Fruit fly (Drosophila melanogaster) whole organism, embryonic: ENCODE measurements around the gene Scox.

ENCODE experiments used
- Atf3 ChIP-seq: fragments of 200-800 bp; sonication (Bioruptor generic); optimal IDR thresholded peaks from 3 replicates; lab custom pipeline; 2016; ENCODE audit warnings: missing biosample characterization, missing genetic modification characterization
- Blimp-1 ChIP-seq: fragments of 200-800 bp; sonication (Bioruptor generic); optimal IDR thresholded peaks from 3 replicates; lab custom pipeline; 2018; ENCODE audit warnings: missing biosample characterization, missing genetic modification characterization, mild to moderate bottlenecking, moderate library complexity, missing genetic modification reagents
- BtbVII ChIP-seq: fragments of 200-800 bp; sonication (Bioruptor generic); optimal IDR thresholded peaks from 3 replicates; lab custom pipeline; 2017; ENCODE audit warnings: missing biosample characterization, mild to moderate bottlenecking, missing genetic modification characterization
- C15 ChIP-seq: fragments of 200-800 bp; sonication (Bioruptor generic); IDR thresholded peaks from 3 replicates; pipeline ENCODE4 v1.3.6; 2022; ENCODE audit warnings: missing biosample characterization, missing genetic modification characterization
- CG10543 ChIP-seq: fragments of 200-800 bp; sonication (Bioruptor generic); optimal IDR thresholded peaks from 3 replicates; lab custom pipeline; 2017; ENCODE audit warnings: missing biosample characterization, mild to moderate bottlenecking, missing genetic modification characterization, moderate library complexity
- CG10654 ChIP-seq: fragments of 200-800 bp; sonication (Bioruptor generic); optimal IDR thresholded peaks from 2 replicates; lab custom pipeline; 2016; ENCODE audit warnings: missing biosample characterization, missing genetic modification characterization
- CG11696 ChIP-seq: fragments of 200-800 bp; sonication (Bioruptor generic); IDR thresholded peaks from 2 replicates; pipeline ENCODE4 v1.3.6; 2022; ENCODE audit warnings: missing biosample characterization, missing genetic modification characterization
- CG15269 ChIP-seq: fragments of 200-800 bp; sonication (Bioruptor generic); optimal IDR thresholded peaks from 2 replicates; lab custom pipeline; 2018; ENCODE audit warnings: missing biosample characterization, mild to moderate bottlenecking, missing genetic modification characterization, moderate library complexity
- CG1529 ChIP-seq: fragments of 200-800 bp; sonication (Bioruptor generic); optimal IDR thresholded peaks from 3 replicates; lab custom pipeline; 2018; ENCODE audit warnings: missing biosample characterization, missing genetic modification characterization
- CG15696 ChIP-seq: fragments of 200-800 bp; sonication (Bioruptor generic); optimal IDR thresholded peaks from 2 replicates; lab custom pipeline; 2019; ENCODE audit warnings: missing biosample characterization, mild to moderate bottlenecking, missing genetic modification characterization, moderate library complexity
- CG16815 ChIP-seq: fragments of 200-800 bp; sonication (Bioruptor generic); optimal IDR thresholded peaks from 3 replicates; lab custom pipeline; 2017; ENCODE audit warnings: missing biosample characterization, mild to moderate bottlenecking, missing genetic modification characterization
- CG17328 ChIP-seq: fragments of 200-800 bp; sonication (Bioruptor generic); IDR thresholded peaks from 2 replicates; pipeline ENCODE4 v1.3.6; 2022; ENCODE audit warnings: missing biosample characterization, missing genetic modification characterization
- CG17385 ChIP-seq: fragments of 200-800 bp; sonication (Bioruptor generic); optimal IDR thresholded peaks from 3 replicates; lab custom pipeline; 2018; ENCODE audit warnings: missing biosample characterization, mild to moderate bottlenecking, missing genetic modification characterization
- CG2202 ChIP-seq: fragments of 200-800 bp; sonication (Bioruptor generic); optimal IDR thresholded peaks from 2 replicates; lab custom pipeline; 2018; ENCODE audit warnings: missing biosample characterization, mild to moderate bottlenecking, missing genetic modification characterization
- CG2875 ChIP-seq: fragments of 200-800 bp; sonication (Bioruptor generic); optimal IDR thresholded peaks from 2 replicates; lab custom pipeline; 2017; ENCODE audit warnings: missing biosample characterization, mild to moderate bottlenecking, missing genetic modification characterization, missing genetic modification reagents
- CG31388 ChIP-seq: fragments of 200-800 bp; sonication (Bioruptor generic); optimal IDR thresholded peaks from 2 replicates; lab custom pipeline; 2016; ENCODE audit warnings: missing biosample characterization, missing genetic modification characterization
- CG3407 ChIP-seq: fragments of 200-800 bp; sonication (Bioruptor generic); optimal IDR thresholded peaks from 2 replicates; lab custom pipeline; 2018; ENCODE audit warnings: missing biosample characterization, mild to moderate bottlenecking, missing genetic modification characterization
- CG4328 ChIP-seq: fragments of 200-800 bp; sonication (Bioruptor generic); optimal IDR thresholded peaks from 3 replicates; lab custom pipeline; 2017; ENCODE audit warnings: missing biosample characterization, missing genetic modification reagents, missing genetic modification characterization
- CG4730 ChIP-seq: fragments of 200-800 bp; sonication (Bioruptor generic); IDR thresholded peaks from 2 replicates; pipeline ENCODE4 v1.3.6; 2022; ENCODE audit warnings: missing biosample characterization, missing genetic modification characterization
- CG4820 ChIP-seq: fragments of 200-800 bp; sonication (Bioruptor generic); optimal IDR thresholded peaks from 3 replicates; lab custom pipeline; 2016; ENCODE audit warnings: missing biosample characterization, missing genetic modification characterization
- CG5245 ChIP-seq: fragments of 200-800 bp; sonication (Bioruptor generic); optimal IDR thresholded peaks from 3 replicates; lab custom pipeline; 2016; ENCODE audit warnings: missing biosample characterization, missing genetic modification characterization
- CG6683 ChIP-seq: fragments of 200-800 bp; sonication (Bioruptor generic); optimal IDR thresholded peaks from 2 replicates; lab custom pipeline; 2017; ENCODE audit warnings: missing biosample characterization, mild to moderate bottlenecking, missing genetic modification characterization, missing genetic modification reagents
- CoRest ChIP-seq: fragments of 200-800 bp; sonication (Bioruptor generic); optimal IDR thresholded peaks from 3 replicates; lab custom pipeline; 2018; ENCODE audit warnings: missing biosample characterization, mild to moderate bottlenecking, missing genetic modification characterization, moderate library complexity
- Doc3 ChIP-seq: fragments of 200-800 bp; sonication (Bioruptor generic); IDR thresholded peaks from 3 replicates; pipeline ENCODE4 v1.3.6; 2022; ENCODE audit warnings: missing biosample characterization, missing genetic modification characterization; ENCODE audit not compliant: partially characterized antibody
- GATAe ChIP-seq: fragments of 200-800 bp; sonication (Bioruptor generic); conservative IDR thresholded peaks from 2 replicates; pipeline ENCODE4 v1.3.6; 2022; ENCODE audit warnings: missing biosample characterization, missing genetic modification characterization
- Hmr ChIP-seq: fragments of 200-800 bp; sonication (Bioruptor generic); optimal IDR thresholded peaks from 3 replicates; lab custom pipeline; 2017; ENCODE audit warnings: mild to moderate bottlenecking, missing biosample characterization, missing genetic modification reagents, missing genetic modification characterization
- Hr78 ChIP-seq, 2 experiments: fragments of 200-800 bp in 1 of 2; fragments of >200 bp in 1 of 2; sonication (Bioruptor generic) in 1 of 2; optimal IDR thresholded peaks; 2 replicates each; lab custom pipeline; 2017 to 2019; ENCODE audit warnings: missing biosample characterization in 2 of 2, missing genetic modification characterization in 2 of 2, mild to moderate bottlenecking in 1 of 2, moderate library complexity in 1 of 2
- Side ChIP-seq: fragments of 200-800 bp; sonication (Bioruptor generic); optimal IDR thresholded peaks from 2 replicates; lab custom pipeline; 2016; ENCODE audit warnings: missing biosample characterization, missing genetic modification characterization
- ap ChIP-seq: fragments of 200-800 bp; sonication (Bioruptor generic); IDR thresholded peaks from 2 replicates; pipeline ENCODE4 v1.3.6; 2022; ENCODE audit warnings: missing biosample characterization, missing genetic modification characterization
- ara ChIP-seq: fragments of 200-800 bp; sonication (Bioruptor generic); IDR thresholded peaks from 2 replicates; pipeline ENCODE4 v1.3.6; 2022; ENCODE audit warnings: missing biosample characterization, missing genetic modification characterization
- bab2 ChIP-seq: fragments of 200-800 bp; sonication (Bioruptor generic); optimal IDR thresholded peaks from 2 replicates; lab custom pipeline; 2016; ENCODE audit warnings: missing biosample characterization, missing genetic modification characterization
- bsh ChIP-seq, 2 experiments: fragments of 200-800 bp; sonication (Bioruptor generic); optimal IDR thresholded peaks; 2 replicates each; lab custom pipeline; 2017 to 2018; ENCODE audit warnings: mild to moderate bottlenecking in 2 of 2, missing biosample characterization in 2 of 2, missing genetic modification characterization in 2 of 2, moderate library complexity in 1 of 2
- caup ChIP-seq: fragments of 200-800 bp; sonication (Bioruptor generic); optimal IDR thresholded peaks from 3 replicates; lab custom pipeline; 2017; ENCODE audit warnings: missing biosample characterization, mild to moderate bottlenecking, missing genetic modification characterization, moderate library complexity; ENCODE audit not compliant: severe bottlenecking
- chm ChIP-seq: fragments of 200-800 bp; sonication (Bioruptor generic); IDR thresholded peaks from 2 replicates; pipeline ENCODE4 v1.3.6; 2022; ENCODE audit warnings: missing biosample characterization, missing genetic modification characterization
- dimm ChIP-seq: fragments of 200-800 bp; sonication (Bioruptor generic); IDR thresholded peaks from 2 replicates; pipeline ENCODE4 v1.3.6; 2022; ENCODE audit warnings: missing biosample characterization, missing genetic modification characterization
- disco-r ChIP-seq: fragments of 200-800 bp; sonication (Bioruptor generic); optimal IDR thresholded peaks from 2 replicates; lab custom pipeline; 2016; ENCODE audit warnings: missing biosample characterization, missing genetic modification characterization
- fd96Cb ChIP-seq: fragments of 200-800 bp; sonication (Bioruptor generic); optimal IDR thresholded peaks from 2 replicates; lab custom pipeline; 2018; ENCODE audit warnings: missing biosample characterization, mild to moderate bottlenecking, missing genetic modification characterization, moderate library complexity
- gcm ChIP-seq: fragments of 200-800 bp; sonication (Bioruptor generic); optimal IDR thresholded peaks from 2 replicates; lab custom pipeline; 2019; ENCODE audit warnings: missing biosample characterization, mild to moderate bottlenecking, missing genetic modification characterization, moderate library complexity
- knrl ChIP-seq: fragments of 200-800 bp; sonication (Bioruptor generic); IDR thresholded peaks from 3 replicates; pipeline ENCODE4 v1.3.6; 2022; ENCODE audit warnings: missing biosample characterization, missing genetic modification characterization; ENCODE audit not compliant: partially characterized antibody
- maf-S ChIP-seq: fragments of 200-800 bp; sonication (Bioruptor generic); optimal IDR thresholded peaks from 2 replicates; lab custom pipeline; 2016; ENCODE audit warnings: missing biosample characterization, missing genetic modification characterization
- org-1 ChIP-seq: fragments of 200-800 bp; sonication (Bioruptor generic); optimal IDR thresholded peaks from 2 replicates; lab custom pipeline; 2017; ENCODE audit warnings: missing biosample characterization, missing genetic modification characterization
- otp ChIP-seq: fragments of 200-800 bp; sonication (Bioruptor generic); IDR thresholded peaks from 3 replicates; pipeline ENCODE4, ENCODE4 v1.3.6; 2022; ENCODE audit warnings: missing biosample characterization, missing genetic modification characterization
- pum ChIP-seq: fragments of 200-800 bp; sonication (Bioruptor generic); optimal IDR thresholded peaks from 2 replicates; lab custom pipeline; 2016; ENCODE audit warnings: missing biosample characterization, missing genetic modification characterization
- sd ChIP-seq: fragments of 200-800 bp; sonication (Bioruptor generic); optimal IDR thresholded peaks from 3 replicates; lab custom pipeline; 2018; ENCODE audit warnings: missing biosample characterization, mild to moderate bottlenecking, missing genetic modification characterization, moderate library complexity
- sna ChIP-seq: fragments of 200-800 bp; sonication (Bioruptor generic); IDR thresholded peaks from 2 replicates; pipeline ENCODE4 v1.3.6; 2022; ENCODE audit warnings: missing biosample characterization, missing genetic modification characterization; ENCODE audit not compliant: partially characterized antibody
- tap ChIP-seq: fragments of 200-800 bp; optimal IDR thresholded peaks from 3 replicates; lab custom pipeline; 2019; ENCODE audit warnings: missing biosample characterization, mild to moderate bottlenecking, missing genetic modification characterization, moderate library complexity
- usp ChIP-seq: fragments of >200 bp; optimal IDR thresholded peaks from 2 replicates; lab custom pipeline; 2017; ENCODE audit warnings: missing biosample characterization, missing genetic modification characterization
- vfl ChIP-seq: fragments of 200-800 bp; sonication (Bioruptor generic); optimal IDR thresholded peaks from 2 replicates; lab custom pipeline; 2016; ENCODE audit warnings: missing biosample characterization, missing genetic modification characterization

Gene Scox

DNA sequence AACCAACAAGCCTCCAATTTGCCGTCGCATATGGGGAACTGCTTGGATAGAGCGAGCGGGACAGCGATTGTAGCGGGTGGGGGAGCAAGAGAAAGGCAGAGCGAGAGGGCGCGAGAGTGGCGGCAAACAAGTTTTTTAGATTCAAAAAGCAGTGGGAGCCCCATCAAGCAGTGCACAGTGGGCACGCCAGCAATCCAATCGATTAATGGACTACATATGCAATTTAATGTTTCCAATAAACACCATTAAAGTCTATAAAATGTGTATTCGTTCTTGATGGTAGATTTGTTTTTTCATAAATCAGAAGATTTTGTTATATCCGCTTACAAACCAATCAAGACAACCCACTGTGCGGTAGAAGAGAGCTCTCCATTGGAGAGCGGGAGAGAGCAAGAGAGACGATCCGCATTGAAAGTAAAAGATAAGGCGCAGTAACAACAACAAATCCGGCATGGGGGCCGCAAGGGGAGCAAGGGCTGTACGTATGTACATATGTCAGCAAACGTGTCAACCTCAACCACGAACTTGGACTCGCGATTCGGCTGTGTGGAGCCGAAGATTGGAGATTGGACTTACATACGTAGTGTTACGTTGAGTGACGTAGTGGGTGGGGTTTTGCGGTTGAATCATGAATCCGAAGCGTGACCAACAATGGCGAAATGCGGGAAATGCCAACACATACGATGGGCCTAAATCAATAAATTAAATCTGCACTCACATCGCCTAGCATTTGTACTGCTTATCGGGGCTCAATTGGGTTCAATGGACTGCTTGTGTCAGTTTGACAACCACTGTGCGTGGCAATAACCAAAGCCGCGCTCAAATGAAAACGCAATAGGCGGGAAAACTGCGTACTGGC is 28.9 kb upstream of the Scox start (continued):
- TF ChIP-seq CG17328 (GFP tag; lab: Robert Waterston, UW) (peak; percentile 99), CG6683 (GFP tag; lab: Kevin White, UChicago) (peak; percentile 97), CG2202 (peak; percentile 99), vfl (GFP tag; lab: Kevin White, UChicago) (peak; percentile 98), CG16815 (peak; percentile 99), caup (GFP tag; lab: Kevin White, UChicago) (peak; percentile 98), sd (peak; percentile 92), GATAe (GFP tag; lab: Robert Waterston, UW) (peak; percentile 96), Doc3 (GFP tag; lab: Robert Waterston, UW) (no peak; the same call in 2 of the 3 replicates), CG4328 (GFP tag; lab: Kevin White, UChicago) (peak; percentile 98), Hmr (GFP tag; lab: Kevin White, UChicago) (peak; percentile 98), CG15269 (tag; lab: Kevin White, UChicago) (peak; percentile 99), CG31388 (GFP tag; lab: Kevin White, UChicago) (peak; percentile 98), pum (peak; percentile 99), fd96Cb (tag; lab: Kevin White, UChicago) (peak; percentile 99), disco-r (peak; percentile 99), CG17385 (GFP tag; lab: Kevin White, UChicago) (peak; percentile 96), Side (GFP tag; lab: Kevin White, UChicago) (peak; percentile 99), BtbVII (peak; percentile 98), Blimp-1 (GFP tag; lab: Kevin White, UChicago) (peak; percentile 98), CG1529 (GFP tag; lab: Kevin White, UChicago) (peak; percentile 99), usp (GFP tag; lab: Kevin White, UChicago) (no peak), sna (GFP tag; lab: Robert Waterston, UW) (peak; percentile 52; the same call in 1 of the 2 replicates), knrl (GFP tag; lab: Robert Waterston, UW) (peak; percentile 77), CG4820 (GFP tag; lab: Kevin White, UChicago) (peak; percentile 98), bsh (GFP tag; optimal IDR thresholded peaks at IDR 0.05; lab: Kevin White, UChicago) (peak; percentile 98 to 99), bab2 (GFP tag; lab: Kevin White, UChicago) (peak; percentile 99), chm (GFP tag; lab: Robert Waterston, UW) (peak; percentile 100), CG10543 (GFP tag; lab: Kevin White, UChicago) (peak; percentile 98), C15 (GFP tag; lab: Robert Waterston, UW) (peak; percentile 97), Atf3 (GFP tag; lab: Kevin White, UChicago) (peak; percentile 99), org-1 (peak; percentile 98), CG3407 (peak; percentile 98), CG5245 (GFP tag; lab: Kevin White, UChicago) (peak; percentile 99), Hr78 (GFP tag; optimal IDR thresholded peaks at IDR 0.05; lab: Kevin White, UChicago) (peak in 1 of 2 experiments; percentile 97), CG15696 (tag; lab: Kevin White, UChicago) (peak; percentile 97), CG4730 (GFP tag; lab: Robert Waterston, UW) (peak; percentile 99), CG2875 (GFP tag; lab: Kevin White, UChicago) (peak; percentile 99), otp (GFP tag; lab: Robert Waterston, UW) (peak; percentile 99), tap (tag; lab: Kevin White, UChicago) (peak; percentile 98), CG11696 (GFP tag; lab: Robert Waterston, UW) (peak; percentile 96), ap (GFP tag; lab: Robert Waterston, UW) (peak; percentile 99), CoRest (tag; lab: Kevin White, UChicago) (peak; percentile 99), dimm (GFP tag; lab: Robert Waterston, UW) (peak; percentile 98), ara (GFP tag; lab: Robert Waterston, UW) (peak; percentile 99), gcm (peak; percentile 99), maf-S (GFP tag; lab: Kevin White, UChicago) (peak; percentile 99), CG10654 (GFP tag; lab: Kevin White, UChicago) (peak; percentile 99)
